Fruit fly (Drosophila melanogaster) whole organism, prepupa: ENCODE data around the gene rtp.
A peak's percentile ranks its signal among the peaks of the same experiment; 100 is the strongest.

Experiments used
- Blimp-1 ChIP-seq: fragments of 200-800 bp; sonication (Bioruptor generic); optimal IDR thresholded peaks from 3 replicates; lab custom pipeline; 2017; ENCODE audit warnings: missing biosample characterization, missing genetic modification characterization, mild to moderate bottlenecking, moderate library complexity, missing genetic modification reagents
- CG10631 ChIP-seq: fragments of 200-800 bp; sonication (Bioruptor generic); optimal IDR thresholded peaks from 2 replicates; lab custom pipeline; 2016; ENCODE audit warnings: missing biosample characterization, missing genetic modification characterization
- CG10669 ChIP-seq: fragments of 200-800 bp; sonication (Bioruptor generic); optimal IDR thresholded peaks from 3 replicates; lab custom pipeline; 2018; ENCODE audit warnings: missing biosample characterization, mild to moderate bottlenecking, missing genetic modification characterization, moderate library complexity
- CG11294 ChIP-seq: fragments of 200-800 bp; sonication (Bioruptor generic); IDR thresholded peaks from 2 replicates; pipeline ENCODE4 v1.3.6; 2022; ENCODE audit warnings: missing biosample characterization, missing genetic modification characterization
- CG11902 ChIP-seq: fragments of 200-800 bp; sonication (Bioruptor generic); optimal IDR thresholded peaks from 3 replicates; lab custom pipeline; 2016; ENCODE audit warnings: missing biosample characterization, missing genetic modification characterization
- CG15336 ChIP-seq: fragments of 200-800 bp; sonication (Bioruptor generic); IDR thresholded peaks from 2 replicates; pipeline ENCODE4 v1.3.6; 2022; ENCODE audit warnings: missing biosample characterization, missing genetic modification characterization
- CG16779 ChIP-seq: fragments of 200-800 bp; sonication (Bioruptor generic); optimal IDR thresholded peaks from 3 replicates; lab custom pipeline; 2017; ENCODE audit warnings: missing biosample characterization, mild to moderate bottlenecking, missing genetic modification characterization
- CG3032 ChIP-seq: fragments of 200-800 bp; optimal IDR thresholded peaks from 2 replicates; lab custom pipeline; 2019; ENCODE audit warnings: missing biosample characterization, mild to moderate bottlenecking, missing genetic modification characterization, moderate library complexity
- CG31627 ChIP-seq: fragments of 200-800 bp; sonication (Bioruptor generic); optimal IDR thresholded peaks from 3 replicates; lab custom pipeline; 2016; ENCODE audit warnings: missing biosample characterization, missing genetic modification characterization
- CG34406 ChIP-seq: fragments of 200-800 bp; sonication (Bioruptor generic); optimal IDR thresholded peaks from 3 replicates; lab custom pipeline; 2016; ENCODE audit warnings: missing biosample characterization, missing genetic modification characterization
- CG3919 ChIP-seq: fragments of 200-800 bp; sonication (Bioruptor generic); optimal IDR thresholded peaks from 3 replicates; lab custom pipeline; 2016; ENCODE audit warnings: missing biosample characterization, missing genetic modification characterization
- CG6163 ChIP-seq: fragments of 200-800 bp; sonication (Bioruptor generic); IDR thresholded peaks from 3 replicates; pipeline ENCODE4 v1.3.6; 2022; ENCODE audit warnings: missing biosample characterization, missing genetic modification characterization
- CG6792 ChIP-seq: fragments of 200-800 bp; sonication (Bioruptor generic); optimal IDR thresholded peaks from 3 replicates; lab custom pipeline; 2016; ENCODE audit warnings: missing biosample characterization, missing genetic modification characterization
- CG6854 ChIP-seq: fragments of 200-800 bp; sonication (Bioruptor generic); optimal IDR thresholded peaks from 2 replicates; lab custom pipeline; 2017; ENCODE audit warnings: missing biosample characterization, mild to moderate bottlenecking, missing genetic modification characterization
- CG7368 ChIP-seq: fragments of 200-800 bp; sonication (Bioruptor generic); optimal IDR thresholded peaks from 3 replicates; lab custom pipeline; 2016; ENCODE audit warnings: missing biosample characterization, missing genetic modification characterization
- CG8119 ChIP-seq: fragments of 200-800 bp; sonication (Bioruptor generic); IDR thresholded peaks from 3 replicates; pipeline ENCODE4 v1.3.6; 2022; ENCODE audit warnings: missing biosample characterization, missing genetic modification characterization
- CG8319 ChIP-seq: fragments of 200-800 bp; sonication (Bioruptor generic); optimal IDR thresholded peaks from 3 replicates; lab custom pipeline; 2016; ENCODE audit warnings: missing biosample characterization, missing genetic modification characterization
- CG8632 ChIP-seq: fragments of 200-800 bp; sonication (Bioruptor generic); optimal IDR thresholded peaks from 3 replicates; lab custom pipeline; 2016; ENCODE audit warnings: missing biosample characterization, missing genetic modification characterization
- CG9139 ChIP-seq: fragments of 200-800 bp; sonication (Bioruptor generic); optimal IDR thresholded peaks from 3 replicates; lab custom pipeline; 2017; ENCODE audit warnings: missing biosample characterization, mild to moderate bottlenecking, missing genetic modification characterization
- Eip75B ChIP-seq: fragments of 200-800 bp; sonication (Bioruptor generic); optimal IDR thresholded peaks from 3 replicates; lab custom pipeline; 2016; ENCODE audit warnings: missing biosample characterization, missing genetic modification characterization
- Eip78C ChIP-seq: fragments of 200-800 bp; sonication (Bioruptor generic); peaks from one replicate; lab custom pipeline; 2016; ENCODE audit warnings: missing biosample characterization, missing genetic modification characterization
- Eip93F ChIP-seq: fragments of 200-800 bp; sonication (Bioruptor generic); optimal IDR thresholded peaks from 2 replicates; lab custom pipeline; 2016; ENCODE audit warnings: missing biosample characterization, mild to moderate bottlenecking, missing genetic modification characterization
- Ets96B ChIP-seq: fragments of 200-800 bp; optimal IDR thresholded peaks from 2 replicates; lab custom pipeline; 2019; ENCODE audit warnings: missing biosample characterization, mild to moderate bottlenecking, missing genetic modification characterization, moderate library complexity
- Hr38 ChIP-seq: sonication (Bioruptor generic); optimal IDR thresholded peaks from 2 replicates; lab custom pipeline; 2016; ENCODE audit warnings: missing biosample characterization, missing genetic modification characterization
- Hr39 ChIP-seq: fragments of 200-800 bp; sonication (Bioruptor generic); optimal IDR thresholded peaks from 2 replicates; lab custom pipeline; 2016; ENCODE audit warnings: missing biosample characterization, missing genetic modification characterization
- Hr4 ChIP-seq: fragments of 200-800 bp; sonication (Bioruptor generic); optimal IDR thresholded peaks from 3 replicates; lab custom pipeline; 2016; ENCODE audit warnings: missing biosample characterization, missing genetic modification characterization
- Lpt ChIP-seq: fragments of 200-800 bp; sonication (Bioruptor generic); optimal IDR thresholded peaks from 3 replicates; lab custom pipeline; 2016; ENCODE audit warnings: missing biosample characterization, missing genetic modification characterization
- Met ChIP-seq: fragments of 200-800 bp; sonication (Bioruptor generic); optimal IDR thresholded peaks from 3 replicates; lab custom pipeline; 2016; ENCODE audit warnings: missing biosample characterization, missing genetic modification characterization
- OdsH ChIP-seq: fragments of 200-800 bp; sonication (Bioruptor generic); optimal IDR thresholded peaks from 3 replicates; lab custom pipeline; 2016; ENCODE audit warnings: missing biosample characterization, missing genetic modification characterization
- Smox ChIP-seq: fragments of 200-800 bp; sonication (Bioruptor generic); optimal IDR thresholded peaks from 3 replicates; lab custom pipeline; 2016; ENCODE audit warnings: missing biosample characterization, missing genetic modification characterization
- Sox14 ChIP-seq: fragments of 200-800 bp; sonication (Bioruptor generic); optimal IDR thresholded peaks from 3 replicates; lab custom pipeline; 2016; ENCODE audit warnings: missing biosample characterization, missing genetic modification characterization
- achi ChIP-seq: fragments of 200-800 bp; sonication (Bioruptor generic); optimal IDR thresholded peaks from 3 replicates; lab custom pipeline; 2016; ENCODE audit warnings: missing biosample characterization, missing genetic modification characterization
- eg ChIP-seq: fragments of 200-800 bp; sonication (Bioruptor generic); IDR thresholded peaks from 3 replicates; pipeline ENCODE4 v1.3.6; 2022; ENCODE audit warnings: missing biosample characterization, missing genetic modification characterization
- esn ChIP-seq: fragments of 200-800 bp; sonication (Bioruptor generic); optimal IDR thresholded peaks from 2 replicates; lab custom pipeline; 2016; ENCODE audit warnings: missing biosample characterization, mild to moderate bottlenecking, missing genetic modification characterization, moderate library complexity
- fkh ChIP-seq: fragments of 200-800 bp; sonication (Bioruptor generic); optimal IDR thresholded peaks from 3 replicates; lab custom pipeline; 2017; ENCODE audit warnings: missing biosample characterization, mild to moderate bottlenecking, missing genetic modification characterization, moderate library complexity
- lz ChIP-seq: fragments of 200-800 bp; sonication (Bioruptor generic); optimal IDR thresholded peaks from 3 replicates; lab custom pipeline; 2016; ENCODE audit warnings: missing biosample characterization, missing genetic modification characterization
- pdm3 ChIP-seq: fragments of 200-800 bp; sonication (Bioruptor generic); optimal IDR thresholded peaks from 3 replicates; lab custom pipeline; 2016; ENCODE audit warnings: missing biosample characterization, missing genetic modification characterization
- spab ChIP-seq: fragments of 200-800 bp; sonication (Bioruptor generic); optimal IDR thresholded peaks from 2 replicates; lab custom pipeline; 2017; ENCODE audit warnings: missing biosample characterization, mild to moderate bottlenecking, missing genetic modification characterization, missing genetic modification reagents
- ss ChIP-seq, 2 experiments: fragments of 200-800 bp; sonication (Bioruptor generic); optimal IDR thresholded peaks; 2 replicates in 1 of 2; 3 replicates in 1 of 2; lab custom pipeline; 2017 to 2018; ENCODE audit warnings: mild to moderate bottlenecking in 2 of 2, missing biosample characterization in 2 of 2, missing genetic modification characterization in 2 of 2, moderate library complexity in 1 of 2
- svp ChIP-seq: fragments of 200-800 bp; sonication (Bioruptor generic); peaks from one replicate; lab custom pipeline; 2016; ENCODE audit warnings: missing biosample characterization, missing genetic modification characterization
- topi ChIP-seq: fragments of 200-800 bp; sonication (Bioruptor generic); optimal IDR thresholded peaks from 3 replicates; lab custom pipeline; 2016; ENCODE audit warnings: missing biosample characterization, missing genetic modification characterization

The rtp gene

dm6 chr3R:5231383-5232196 is 5.5 kb downstream of the rtp start:
- TF ChIP-seq Lpt (GFP tag; lab: Kevin White, UChicago) (no peak), CG8119 (GFP tag; lab: Robert Waterston, UW) (peak; percentile 52), ss (GFP tag; optimal IDR thresholded peaks at IDR 0.05; lab: Kevin White, UChicago) (peak in 1 of 2 experiments; percentile 44), CG15336 (GFP tag; lab: Robert Waterston, UW) (peak; percentile 32; the same call in 1 of the 2 replicates), pdm3 (GFP tag; lab: Kevin White, UChicago) (no peak), CG16779 (peak; percentile 53)

dm6 chr3R:5229458-5229857 is 7.7 kb downstream of the rtp start:
- TF ChIP-seq CG6163 (GFP tag; lab: Robert Waterston, UW) (no peak), eg (GFP tag; lab: Robert Waterston, UW) (0 out of 3 replicates have a peak, but pooled peaks have one; percentile 31)

dm6 chr3R:5226025-5226424 is 11.1 kb downstream of the rtp start, which contains the start of gene Vps37B:
TSS of gene Vps37B (plus strand) at chr3R:5226158.
- TF ChIP-seq esn (GFP tag; lab: Kevin White, UChicago) (no peak), CG6163 (GFP tag; lab: Robert Waterston, UW) (no peak), CG9139 (GFP tag; lab: Kevin White, UChicago) (no peak), CG31627 (GFP tag; lab: Kevin White, UChicago) (no peak), Met (GFP tag; lab: Kevin White, UChicago) (no peak), Sox14 (no peak), CG3919 (GFP tag; lab: Kevin White, UChicago) (no peak), CG8632 (GFP tag; lab: Kevin White, UChicago) (no peak), topi (no peak), CG8319 (GFP tag; lab: Kevin White, UChicago) (no peak)

dm6 chr3R:5223839-5224238 is 13.3 kb downstream of the rtp start, which contains the start of gene CG14664:
TSS of gene CG14664 (plus strand) at chr3R:5224139.
- TF ChIP-seq fkh (GFP tag; lab: Kevin White, UChicago): no peak
- TF ChIP-seq Hr38 (GFP tag; lab: Kevin White, UChicago): no peak
- no peak for TF ChIP-seq CG15336 (GFP tag; lab: Robert Waterston, UW)
- TF ChIP-seq CG31627 (GFP tag; lab: Kevin White, UChicago): no peak
- TF ChIP-seq CG34406 (GFP tag; lab: Kevin White, UChicago): no peak
- TF ChIP-seq CG6854 (GFP tag; lab: Kevin White, UChicago): no peak
- no peak for TF ChIP-seq Hr4 (GFP tag; lab: Kevin White, UChicago)
- TF ChIP-seq CG10669: no peak
- TF ChIP-seq CG7368: no peak
- no peak for TF ChIP-seq pdm3 (GFP tag; lab: Kevin White, UChicago)
- no peak for TF ChIP-seq Hr39 (GFP tag; lab: Kevin White, UChicago)
- no peak for TF ChIP-seq Blimp-1 (GFP tag; lab: Kevin White, UChicago)
- no peak for TF ChIP-seq CG10631 (GFP tag; lab: Kevin White, UChicago)
- no peak for TF ChIP-seq CG6792 (GFP tag; lab: Kevin White, UChicago)
- TF ChIP-seq Smox: no peak
- TF ChIP-seq spab: no peak

dm6 chr3R:5223135-5223534 is 14.0 kb downstream of the rtp start, which contains the start of gene CG2604:
TSS of gene CG2604 (minus strand) at chr3R:5223365.
- TF ChIP-seq pdm3 (GFP tag; lab: Kevin White, UChicago) (no peak), Smox (no peak), Ets96B (tag; lab: Kevin White, UChicago) (peak; percentile 9), CG11902 (no peak), achi (GFP tag; lab: Kevin White, UChicago) (no peak), CG9139 (GFP tag; lab: Kevin White, UChicago) (no peak), CG31627 (GFP tag; lab: Kevin White, UChicago) (peak; percentile 23), CG11294 (GFP tag; lab: Robert Waterston, UW) (no peak), CG8119 (GFP tag; lab: Robert Waterston, UW) (no peak), CG6163 (GFP tag; lab: Robert Waterston, UW) (no peak), svp (GFP tag; lab: Kevin White, UChicago) (no peak), eg (GFP tag; lab: Robert Waterston, UW) (no peak; the same call in 1 of the 3 replicates), esn (GFP tag; lab: Kevin White, UChicago) (peak; percentile 29), Sox14 (peak; percentile 33), CG6854 (GFP tag; lab: Kevin White, UChicago) (peak; percentile 64), OdsH (GFP tag; lab: Kevin White, UChicago) (no peak), Eip75B (GFP tag; lab: Kevin White, UChicago) (no peak), CG3032 (peak; percentile 38), Eip93F (no peak), CG8632 (GFP tag; lab: Kevin White, UChicago) (no peak), ss (GFP tag; optimal IDR thresholded peaks at IDR 0.05; lab: Kevin White, UChicago) (peak in 1 of 2 experiments; percentile 72), Eip78C (GFP tag; lab: Kevin White, UChicago) (peak; percentile 68), lz (GFP tag; lab: Kevin White, UChicago) (peak; percentile 1)
